Worm (Caenorhabditis elegans) whole organism, young adult: ENCODE measurements around the gene prx-2.
A peak's percentile ranks its signal among the peaks of the same experiment; 100 is the strongest.

ENCODE experiments used
- B0261.1 ChIP-seq: sonication (generic microtip); optimal IDR thresholded peaks from 2 replicates; lab custom pipeline; 2016; ENCODE audit warnings: mild to moderate bottlenecking, missing genetic modification characterization, moderate library complexity, missing compliant biosample characterization
- F10E7.11 ChIP-seq: sonication (generic microtip); optimal IDR thresholded peaks from 2 replicates; lab custom pipeline; 2017; ENCODE audit warnings: mild to moderate bottlenecking, missing genetic modification characterization, moderate library complexity, missing compliant biosample characterization
- F22D6.2 ChIP-seq: sonication (generic microtip); optimal IDR thresholded peaks from 2 replicates; lab custom pipeline; 2016; ENCODE audit warnings: mild to moderate bottlenecking, missing genetic modification characterization, missing compliant biosample characterization
- F37B4.10 ChIP-seq: fragments of 200-800 bp; sonication (Bioruptor generic); IDR thresholded peaks from 2 replicates; pipeline ENCODE4 v1.3.6; 2022; ENCODE audit warnings: missing genetic modification characterization, missing compliant biosample characterization
- F39B2.1 ChIP-seq: fragments of 200-800 bp; sonication (Bioruptor generic); IDR thresholded peaks from 2 replicates; pipeline ENCODE4 v1.3.6; 2022; ENCODE audit warnings: missing genetic modification reagents, missing genetic modification characterization, missing compliant biosample characterization
- F55B11.4 ChIP-seq: sonication (generic microtip); optimal IDR thresholded peaks from 2 replicates; lab custom pipeline; 2016; ENCODE audit warnings: missing compliant biosample characterization, missing genetic modification characterization, borderline replicate concordance; ENCODE audit not compliant: insufficient read depth
- F57C9.4 ChIP-seq: sonication (generic microtip); optimal IDR thresholded peaks from 2 replicates; lab custom pipeline; 2017; ENCODE audit warnings: mild to moderate bottlenecking, missing genetic modification characterization, missing compliant biosample characterization
- T26A5.8 ChIP-seq: sonication (generic microtip); optimal IDR thresholded peaks from 2 replicates; lab custom pipeline; 2016; ENCODE audit warnings: missing genetic modification characterization, missing compliant biosample characterization
- Y56A3A.18 ChIP-seq: fragments of 200-800 bp; sonication (Bioruptor generic); IDR thresholded peaks from 2 replicates; pipeline ENCODE4 v1.3.6; 2022; ENCODE audit warnings: missing genetic modification reagents, missing genetic modification characterization, missing compliant biosample characterization
- Y67H2A.10 ChIP-seq: fragments of 200-800 bp; sonication (Bioruptor generic); conservative IDR thresholded peaks from 2 replicates; pipeline ENCODE4 v1.3.6; 2022; ENCODE audit warnings: missing genetic modification reagents, missing genetic modification characterization, missing compliant biosample characterization
- Y95B8A.8 ChIP-seq: fragments of 200-800 bp; sonication (Bioruptor generic); IDR thresholded peaks from 2 replicates; pipeline ENCODE4 v1.3.6; 2022; ENCODE audit warnings: missing genetic modification reagents, missing genetic modification characterization, missing compliant biosample characterization
- ZK185.1 ChIP-seq: sonication (generic microtip); optimal IDR thresholded peaks from 2 replicates; lab custom pipeline; 2016; ENCODE audit warnings: mild to moderate bottlenecking, missing genetic modification characterization, missing compliant biosample characterization; ENCODE audit not compliant: poor library complexity, severe bottlenecking
- akir-1 ChIP-seq: fragments of 200-800 bp; sonication (Bioruptor generic); optimal IDR thresholded peaks from 2 replicates; lab custom pipeline; 2018; ENCODE audit warnings: mild to moderate bottlenecking, missing genetic modification characterization, moderate library complexity, missing compliant biosample characterization
- ama-1 ChIP-seq, 3 experiments: fragments of 150-350 bp in 1 of 3; sonication (generic microtip) in 2 of 3; optimal IDR thresholded peaks; 2 replicates each; lab custom pipeline; 2014 to 2018; ENCODE audit warnings: missing biosample characterization in 2 of 3, missing genetic modification characterization in 2 of 3, missing genetic modification reagents in 2 of 3
- aptf-3 ChIP-seq: fragments of 200-800 bp; sonication (Bioruptor generic); IDR thresholded peaks from 2 replicates; pipeline ENCODE4 v1.3.6; 2022; ENCODE audit warnings: missing genetic modification characterization, missing compliant biosample characterization
- attf-5 ChIP-seq: fragments of 200-800 bp; sonication (Bioruptor generic); optimal IDR thresholded peaks from 2 replicates; lab custom pipeline; 2018; ENCODE audit warnings: mild to moderate bottlenecking, missing genetic modification characterization, missing compliant biosample characterization
- bed-2 ChIP-seq: fragments of 200-800 bp; sonication (Bioruptor generic); IDR thresholded peaks from 2 replicates; pipeline ENCODE4 v1.3.6; 2022; ENCODE audit warnings: missing genetic modification reagents, missing genetic modification characterization, missing compliant biosample characterization
- cebp-1 ChIP-seq, 2 experiments: fragments of 200-800 bp in 1 of 2; sonication (Bioruptor generic) in 1 of 2; sonication (generic microtip) in 1 of 2; IDR thresholded peaks in 1 of 2; optimal IDR thresholded peaks in 1 of 2; 2 replicates each; pipeline versions ENCODE4 v1.3.6 to Lab custom; 2017 to 2022; ENCODE audit warnings: missing compliant biosample characterization in 2 of 2, missing genetic modification characterization in 2 of 2, mild to moderate bottlenecking in 1 of 2, missing genetic modification reagents in 1 of 2, moderate library complexity in 1 of 2
- cebp-2 ChIP-seq: fragments of 200-800 bp; sonication (Bioruptor generic); IDR thresholded peaks from 2 replicates; pipeline ENCODE4 v1.3.6; 2022; ENCODE audit warnings: missing genetic modification characterization, missing compliant biosample characterization
- ceh-27 ChIP-seq: fragments of 200-800 bp; sonication (Bioruptor generic); optimal IDR thresholded peaks from 2 replicates; lab custom pipeline; 2018; ENCODE audit warnings: mild to moderate bottlenecking, missing genetic modification characterization, moderate library complexity, missing compliant biosample characterization
- chd-7 ChIP-seq: sonication (generic microtip); optimal IDR thresholded peaks from 2 replicates; lab custom pipeline; 2016; ENCODE audit warnings: mild to moderate bottlenecking, missing genetic modification characterization, moderate library complexity, missing compliant biosample characterization
- dox-1 ChIP-seq: fragments of 200-800 bp; sonication (Bioruptor generic); IDR thresholded peaks from 2 replicates; pipeline ENCODE4 v1.3.6; 2022; ENCODE audit warnings: missing genetic modification reagents, missing genetic modification characterization, missing compliant biosample characterization
- dpff-1 ChIP-seq: sonication (generic microtip); optimal IDR thresholded peaks from 2 replicates; lab custom pipeline; 2017; ENCODE audit warnings: mild to moderate bottlenecking, missing genetic modification characterization, missing compliant biosample characterization
- dpl-1 ChIP-seq: fragments of 150-350 bp; optimal IDR thresholded peaks from 2 replicates; lab custom pipeline; 2014; ENCODE audit warnings: missing biosample characterization, missing genetic modification reagents, missing genetic modification characterization
- efl-1 ChIP-seq: fragments of 150-350 bp; optimal IDR thresholded peaks from 2 replicates; lab custom pipeline; 2014; ENCODE audit warnings: missing biosample characterization, missing genetic modification reagents, missing genetic modification characterization
- egl-18 ChIP-seq: fragments of 200-800 bp; sonication (Bioruptor generic); IDR thresholded peaks from 2 replicates; pipeline ENCODE4 v1.3.6; 2022; ENCODE audit warnings: missing genetic modification reagents, missing genetic modification characterization, missing compliant biosample characterization
- egl-44 ChIP-seq: fragments of 200-800 bp; sonication (Bioruptor generic); IDR thresholded peaks from 2 replicates; pipeline ENCODE4 v1.3.6; 2022; ENCODE audit warnings: missing genetic modification reagents, missing genetic modification characterization, missing compliant biosample characterization
- ekl-4 ChIP-seq: fragments of 200-800 bp; sonication (Bioruptor generic); IDR thresholded peaks from 2 replicates; pipeline ENCODE4 v1.3.6; 2022; ENCODE audit warnings: missing genetic modification reagents, missing genetic modification characterization, missing compliant biosample characterization
- ets-4 ChIP-seq: fragments of 200-800 bp; sonication (Bioruptor generic); optimal IDR thresholded peaks from 2 replicates; lab custom pipeline; 2018; ENCODE audit warnings: mild to moderate bottlenecking, missing genetic modification characterization, missing compliant biosample characterization
- fkh-3 ChIP-seq: sonication (generic microtip); optimal IDR thresholded peaks from 2 replicates; lab custom pipeline; 2016; ENCODE audit warnings: mild to moderate bottlenecking, missing genetic modification characterization, missing compliant biosample characterization
- gei-17 ChIP-seq: fragments of 200-800 bp; sonication (Bioruptor generic); optimal IDR thresholded peaks from 2 replicates; lab custom pipeline; 2018; ENCODE audit warnings: mild to moderate bottlenecking, missing genetic modification characterization, missing compliant biosample characterization
- him-1 ChIP-seq: sonication (generic microtip); optimal IDR thresholded peaks from 2 replicates; lab custom pipeline; 2016; ENCODE audit warnings: missing genotype, missing genetic modification reagents, missing genetic modification characterization, missing compliant biosample characterization
- hlh-26 ChIP-seq: fragments of 200-800 bp; sonication (Bioruptor generic); conservative IDR thresholded peaks from 2 replicates; pipeline ENCODE4 v1.3.6; 2022; ENCODE audit warnings: missing genetic modification reagents, missing genetic modification characterization, missing compliant biosample characterization
- hmg-20 ChIP-seq: fragments of 200-800 bp; sonication (Bioruptor generic); IDR thresholded peaks from 2 replicates; pipeline ENCODE4 v1.3.6; 2022; ENCODE audit warnings: missing genetic modification reagents, missing genetic modification characterization, missing compliant biosample characterization
- hsf-1 ChIP-seq: fragments of 200-800 bp; sonication (Bioruptor generic); IDR thresholded peaks from 2 replicates; pipeline ENCODE4 v1.3.6; 2022; ENCODE audit warnings: missing genetic modification reagents, missing genetic modification characterization, missing compliant biosample characterization
- lin-26 ChIP-seq: fragments of 200-800 bp; sonication (Bioruptor generic); IDR thresholded peaks from 2 replicates; pipeline ENCODE4 v1.3.6; 2022; ENCODE audit warnings: missing genetic modification reagents, missing genetic modification characterization, missing compliant biosample characterization
- lsy-27 ChIP-seq: sonication (generic microtip); optimal IDR thresholded peaks from 2 replicates; lab custom pipeline; 2017; ENCODE audit warnings: missing genetic modification characterization, mild to moderate bottlenecking, missing compliant biosample characterization, antibody characterized with exemption, missing genotype, borderline replicate concordance; ENCODE audit not compliant: insufficient read depth
- mcd-1 ChIP-seq: fragments of 200-800 bp; sonication (Bioruptor generic); IDR thresholded peaks from 2 replicates; pipeline ENCODE4 v1.3.6; 2022; ENCODE audit warnings: missing genetic modification reagents, missing genetic modification characterization, missing compliant biosample characterization
- nhr-120 ChIP-seq: fragments of 200-800 bp; sonication (Bioruptor generic); IDR thresholded peaks from 2 replicates; pipeline ENCODE4 v1.3.6; 2022; ENCODE audit warnings: missing genetic modification characterization, missing compliant biosample characterization
- nhr-179 ChIP-seq: sonication (generic microtip); optimal IDR thresholded peaks from 2 replicates; lab custom pipeline; 2016; ENCODE audit warnings: mild to moderate bottlenecking, missing genetic modification characterization, missing compliant biosample characterization
- nhr-90 ChIP-seq: sonication (generic microtip); optimal IDR thresholded peaks from 2 replicates; lab custom pipeline; 2016; ENCODE audit warnings: missing genotype, mild to moderate bottlenecking, missing genetic modification characterization, missing compliant biosample characterization
- pha-4 ChIP-seq: fragments of 150-350 bp; sonication (generic microtip); optimal IDR thresholded peaks from 2 replicates; lab custom pipeline; 2014; ENCODE audit warnings: missing biosample characterization, missing genetic modification reagents, missing genetic modification characterization
- tbx-9 ChIP-seq: sonication (generic microtip); optimal IDR thresholded peaks from 2 replicates; lab custom pipeline; 2016; ENCODE audit warnings: borderline replicate concordance, missing genetic modification characterization, inconsistent platforms, missing compliant biosample characterization
- tlf-1 ChIP-seq: fragments of 200-800 bp; sonication (Bioruptor generic); optimal IDR thresholded peaks from 2 replicates; lab custom pipeline; 2018; ENCODE audit warnings: mild to moderate bottlenecking, missing genetic modification characterization, missing compliant biosample characterization
- unc-62 ChIP-seq: fragments of 150-350 bp; optimal IDR thresholded peaks from 2 replicates; lab custom pipeline; 2014; ENCODE audit warnings: missing biosample characterization, missing genetic modification reagents, missing genetic modification characterization
- xnd-1 ChIP-seq: sonication (generic microtip); optimal IDR thresholded peaks from 2 replicates; lab custom pipeline; 2016; ENCODE audit warnings: missing genotype, missing genetic modification reagents, missing genetic modification characterization, missing compliant biosample characterization
- zim-3 ChIP-seq: sonication (generic microtip); optimal IDR thresholded peaks from 2 replicates; lab custom pipeline; 2017; ENCODE audit warnings: mild to moderate bottlenecking, missing genetic modification characterization, moderate library complexity, missing compliant biosample characterization
- ztf-18 ChIP-seq: sonication (generic microtip); optimal IDR thresholded peaks from 2 replicates; lab custom pipeline; 2016; ENCODE audit warnings: missing genotype, mild to moderate bottlenecking, missing genetic modification characterization, missing compliant biosample characterization
- ztf-6 ChIP-seq: fragments of 200-800 bp; sonication (Bioruptor generic); IDR thresholded peaks from 2 replicates; pipeline ENCODE4 v1.3.6; 2022; ENCODE audit warnings: missing genetic modification reagents, missing genetic modification characterization, missing compliant biosample characterization

The prx-2 gene

ce11 chrIV:11594191-11594673, 49.7 kb upstream of the prx-2 start, which contains the start of gene mig-38 (continued):
- TF ChIP-seq cebp-2 (GFP tag; lab: Robert Waterston, UW) = no peak
- no peak for TF ChIP-seq egl-18 (GFP tag; lab: Robert Waterston, UW)
- TF ChIP-seq him-1 (tag; lab: Kevin White, UChicago) = no peak
- no peak for TF ChIP-seq F55B11.4 (tag; lab: Kevin White, UChicago)
- TF ChIP-seq ceh-27 (GFP tag; lab: Kevin White, UChicago) = peak; percentile 11
- no peak for TF ChIP-seq egl-44 (GFP tag; lab: Robert Waterston, UW)
- TF ChIP-seq F39B2.1 (GFP tag; lab: Robert Waterston, UW) = no peak
- no peak for TF ChIP-seq ekl-4 (GFP tag; lab: Robert Waterston, UW)
- peak; percentile 55 for TF ChIP-seq dox-1
- no peak for TF ChIP-seq B0261.1 (tag; lab: Kevin White, UChicago)
- no peak for TF ChIP-seq nhr-120 (GFP tag; lab: Robert Waterston, UW)
- no peak for TF ChIP-seq fkh-3 (tag; lab: Kevin White, UChicago)
- no peak for TF ChIP-seq tbx-9 (tag; lab: Kevin White, UChicago)
- no peak for TF ChIP-seq dpff-1 (tag; lab: Kevin White, UChicago)
- no peak for TF ChIP-seq bed-2 (GFP tag; lab: Robert Waterston, UW)
- peak; percentile 32 for TF ChIP-seq gei-17 (GFP tag; lab: Kevin White, UChicago)
- no peak for TF ChIP-seq ZK185.1
- TF ChIP-seq hlh-26 (GFP tag; lab: Robert Waterston, UW) = no peak
- no peak for TF ChIP-seq zim-3 (tag; lab: Kevin White, UChicago)
- TF ChIP-seq T26A5.8 (tag; lab: Kevin White, UChicago) = no peak
- TF ChIP-seq Y67H2A.10 = no peak
- no peak for TF ChIP-seq hmg-20
- no peak for TF ChIP-seq F10E7.11
- no peak for TF ChIP-seq lsy-27
- TF ChIP-seq Y95B8A.8 (GFP tag; lab: Robert Waterston, UW) = 0 out of 2 replicates have a peak, but pooled peaks have one; percentile 13
- peak; percentile 48 for TF ChIP-seq chd-7 (tag; lab: Kevin White, UChicago)
- TF ChIP-seq ztf-6 = no peak
- no peak for TF ChIP-seq F22D6.2 (tag; lab: Kevin White, UChicago)
- no peak for TF ChIP-seq ets-4
- no peak for TF ChIP-seq aptf-3 (GFP tag; lab: Robert Waterston, UW)
- TF ChIP-seq dpl-1 = no peak
- TF ChIP-seq attf-5 (GFP tag; lab: Kevin White, UChicago) = peak; percentile 40
- no peak for TF ChIP-seq efl-1 (GFP tag; lab: Kevin White, UChicago)
- TF ChIP-seq unc-62 (GFP tag; lab: Kevin White, UChicago) = no peak
- peak; percentile 89 for TF ChIP-seq ama-1 (optimal IDR thresholded peaks at IDR 0.05; lab: Kevin White, UChicago)
- TF ChIP-seq ama-1 (GFP tag; optimal IDR thresholded peaks at IDR 0.05; lab: Kevin White, UChicago) = no peak
- no peak for TF ChIP-seq lin-26 (GFP tag; lab: Robert Waterston, UW)
- no peak for TF ChIP-seq ztf-18 (tag; lab: Kevin White, UChicago)
- TF ChIP-seq nhr-90 (tag; lab: Kevin White, UChicago) = no peak
- peak; percentile 3 for TF ChIP-seq akir-1 (GFP tag; lab: Kevin White, UChicago)
- TF ChIP-seq pha-4 (tag; lab: Kevin White, UChicago) = no peak
- TF ChIP-seq xnd-1 (tag; lab: Kevin White, UChicago) = no peak
- TF ChIP-seq F37B4.10 = no peak
- peak; percentile 48; the same call in 1 of the 2 replicates for TF ChIP-seq mcd-1 (GFP tag; lab: Robert Waterston, UW)
- TF ChIP-seq hsf-1 (GFP tag; lab: Robert Waterston, UW) = no peak
- TF ChIP-seq tlf-1 (GFP tag; lab: Kevin White, UChicago) = no peak
- no peak for TF ChIP-seq F57C9.4
- TF ChIP-seq Y56A3A.18 = no peak
- no peak for TF ChIP-seq cebp-1 (GFP tag; IDR thresholded peaks at IDR 0.05; lab: Robert Waterston, UW)
- peak; percentile 54 for TF ChIP-seq cebp-1 (tag; optimal IDR thresholded peaks at IDR 0.05; lab: Kevin White, UChicago)
- TF ChIP-seq nhr-179 (tag; lab: Kevin White, UChicago) = no peak
